Fruit fly (Drosophila melanogaster) whole organism, embryonic: ENCODE data around the gene CG3630.

Experiments used
- ATbp ChIP-seq: fragments of 200-800 bp; sonication (Bioruptor generic); optimal IDR thresholded peaks from 2 replicates; lab custom pipeline; 2017; ENCODE audit warnings: missing biosample characterization, mild to moderate bottlenecking, missing genetic modification characterization, missing genetic modification reagents
- Asciz ChIP-seq: fragments of 200-800 bp; sonication (Bioruptor generic); optimal IDR thresholded peaks from 2 replicates; lab custom pipeline; 2017; ENCODE audit warnings: missing biosample characterization, mild to moderate bottlenecking, missing genetic modification characterization, missing genetic modification reagents
- CG10366 ChIP-seq: fragments of 200-800 bp; sonication (Bioruptor generic); IDR thresholded peaks from 2 replicates; pipeline ENCODE4 v1.3.6; 2022; ENCODE audit warnings: missing biosample characterization, missing genetic modification characterization
- CG11456 ChIP-seq: fragments of 200-800 bp; sonication (Bioruptor generic); IDR thresholded peaks from 3 replicates; pipeline ENCODE4 v1.3.6; 2022; ENCODE audit warnings: missing biosample characterization, missing genetic modification characterization
- CG11696 ChIP-seq: fragments of 200-800 bp; sonication (Bioruptor generic); IDR thresholded peaks from 2 replicates; pipeline ENCODE4 v1.3.6; 2022; ENCODE audit warnings: missing biosample characterization, missing genetic modification characterization
- CG12659 ChIP-seq: fragments of 200-800 bp; sonication (Bioruptor generic); optimal IDR thresholded peaks from 3 replicates; lab custom pipeline; 2017; ENCODE audit warnings: mild to moderate bottlenecking, missing biosample characterization, missing genetic modification reagents, missing genetic modification characterization
- CG13123 ChIP-seq: fragments of 200-800 bp; sonication (Bioruptor generic); optimal IDR thresholded peaks from 2 replicates; lab custom pipeline; 2016; ENCODE audit warnings: missing biosample characterization, missing genetic modification characterization
- CG15011 ChIP-seq: fragments of 200-800 bp; sonication (Bioruptor generic); optimal IDR thresholded peaks from 3 replicates; lab custom pipeline; 2018; ENCODE audit warnings: missing biosample characterization, mild to moderate bottlenecking, missing genetic modification characterization
- CG15514 ChIP-seq: fragments of 200-800 bp; sonication (Bioruptor generic); optimal IDR thresholded peaks from 3 replicates; lab custom pipeline; 2017; ENCODE audit warnings: missing biosample characterization, missing genetic modification characterization, mild to moderate bottlenecking, moderate library complexity, missing genetic modification reagents
- CG15601 ChIP-seq: fragments of 200-800 bp; sonication (Bioruptor generic); optimal IDR thresholded peaks from 3 replicates; lab custom pipeline; 2019; ENCODE audit warnings: missing biosample characterization, mild to moderate bottlenecking, missing genetic modification characterization, moderate library complexity
- CG2875 ChIP-seq: fragments of 200-800 bp; sonication (Bioruptor generic); optimal IDR thresholded peaks from 2 replicates; lab custom pipeline; 2017; ENCODE audit warnings: missing biosample characterization, mild to moderate bottlenecking, missing genetic modification characterization, missing genetic modification reagents
- CG33213 ChIP-seq: fragments of 200-800 bp; sonication (Bioruptor generic); optimal IDR thresholded peaks from 3 replicates; lab custom pipeline; 2016; ENCODE audit warnings: missing biosample characterization, missing genetic modification characterization
- CG34422 ChIP-seq: fragments of 200-800 bp; sonication (Bioruptor generic); IDR thresholded peaks from 3 replicates; pipeline ENCODE4 v1.3.6; 2022; ENCODE audit warnings: missing biosample characterization, missing genetic modification characterization
- CG4282 ChIP-seq: fragments of 200-800 bp; sonication (Bioruptor generic); optimal IDR thresholded peaks from 2 replicates; lab custom pipeline; 2016; ENCODE audit warnings: missing biosample characterization, missing genetic modification characterization
- CG4328 ChIP-seq: fragments of 200-800 bp; sonication (Bioruptor generic); optimal IDR thresholded peaks from 3 replicates; lab custom pipeline; 2017; ENCODE audit warnings: missing biosample characterization, missing genetic modification reagents, missing genetic modification characterization
- CG43689 ChIP-seq: fragments of 200-800 bp; sonication (Bioruptor generic); IDR thresholded peaks from 2 replicates; pipeline ENCODE4 v1.3.6; 2022; ENCODE audit warnings: missing biosample characterization, missing genetic modification characterization
- CG4730 ChIP-seq: fragments of 200-800 bp; sonication (Bioruptor generic); IDR thresholded peaks from 2 replicates; pipeline ENCODE4 v1.3.6; 2022; ENCODE audit warnings: missing biosample characterization, missing genetic modification characterization
- CG4854 ChIP-seq: fragments of 200-800 bp; sonication (Bioruptor generic); optimal IDR thresholded peaks from 2 replicates; lab custom pipeline; 2016; ENCODE audit warnings: missing biosample characterization, missing genetic modification characterization, inconsistent platforms
- CG5245 ChIP-seq: fragments of 200-800 bp; sonication (Bioruptor generic); optimal IDR thresholded peaks from 3 replicates; lab custom pipeline; 2016; ENCODE audit warnings: missing biosample characterization, missing genetic modification characterization
- CG6813 ChIP-seq: fragments of 200-800 bp; sonication (Bioruptor generic); optimal IDR thresholded peaks from 2 replicates; lab custom pipeline; 2017; ENCODE audit warnings: missing biosample characterization, missing genetic modification characterization, mild to moderate bottlenecking, moderate library complexity, missing genetic modification reagents
- CkIIα-i1 ChIP-seq: fragments of 200-800 bp; sonication (Bioruptor generic); IDR thresholded peaks from 2 replicates; pipeline ENCODE4 v1.3.6; 2022; ENCODE audit warnings: missing biosample characterization, missing genetic modification characterization
- Dad ChIP-seq: fragments of 200-800 bp; sonication (Bioruptor generic); optimal IDR thresholded peaks from 3 replicates; lab custom pipeline; 2016; ENCODE audit warnings: missing biosample characterization, missing genetic modification characterization
- Dp ChIP-seq: fragments of 200-800 bp; sonication (Bioruptor generic); optimal IDR thresholded peaks from 2 replicates; lab custom pipeline; 2018; ENCODE audit warnings: missing biosample characterization, mild to moderate bottlenecking, missing genetic modification characterization, moderate library complexity
- Ets97D ChIP-seq: fragments of 200-800 bp; sonication (Bioruptor generic); optimal IDR thresholded peaks from 3 replicates; lab custom pipeline; 2016; ENCODE audit warnings: missing biosample characterization, missing genetic modification characterization
- Fer2 ChIP-seq: fragments of 200-800 bp; sonication (Bioruptor generic); optimal IDR thresholded peaks from 2 replicates; lab custom pipeline; 2018; ENCODE audit warnings: missing biosample characterization, mild to moderate bottlenecking, missing genetic modification characterization, moderate library complexity
- Myb ChIP-seq: fragments of 200-800 bp; sonication (Bioruptor generic); optimal IDR thresholded peaks from 2 replicates; lab custom pipeline; 2016; ENCODE audit warnings: missing biosample characterization, missing genetic modification characterization
- NC2α ChIP-seq: fragments of 200-800 bp; sonication (Bioruptor generic); optimal IDR thresholded peaks from 2 replicates; lab custom pipeline; 2016; ENCODE audit warnings: missing biosample characterization, missing genetic modification characterization
- PHDP ChIP-seq: fragments of 200-800 bp; sonication (Bioruptor generic); optimal IDR thresholded peaks from 3 replicates; lab custom pipeline; 2018; ENCODE audit warnings: missing biosample characterization, mild to moderate bottlenecking, missing genetic modification characterization, moderate library complexity
- Pdp1 ChIP-seq, 2 experiments: fragments of 200-800 bp; sonication (Bioruptor generic); optimal IDR thresholded peaks; 3 replicates each; lab custom pipeline; 2016; ENCODE audit warnings: missing biosample characterization in 2 of 2, missing genetic modification characterization in 2 of 2, mild to moderate bottlenecking in 1 of 2, moderate library complexity in 1 of 2
- Ssrp ChIP-seq: fragments of 200-800 bp; sonication (Bioruptor generic); optimal IDR thresholded peaks from 2 replicates; lab custom pipeline; 2018; ENCODE audit warnings: missing biosample characterization, mild to moderate bottlenecking, missing genetic modification characterization, moderate library complexity
- YL-1 ChIP-seq: fragments of 200-800 bp; sonication (Bioruptor generic); optimal IDR thresholded peaks from 3 replicates; lab custom pipeline; 2017; ENCODE audit warnings: missing biosample characterization, mild to moderate bottlenecking, missing genetic modification characterization
- ase ChIP-seq: fragments of 200-800 bp; sonication (Bioruptor generic); IDR thresholded peaks from 3 replicates; pipeline ENCODE4 v1.3.6; 2022; ENCODE audit warnings: missing biosample characterization, missing genetic modification characterization
- cg ChIP-seq: fragments of 200-800 bp; sonication (Bioruptor generic); optimal IDR thresholded peaks from 3 replicates; lab custom pipeline; 2019; ENCODE audit warnings: missing biosample characterization, mild to moderate bottlenecking, missing genetic modification characterization, moderate library complexity
- ci ChIP-seq: fragments of 200-800 bp; sonication (Bioruptor generic); IDR thresholded peaks from 3 replicates; pipeline ENCODE4 v1.3.6; 2022; ENCODE audit warnings: missing biosample characterization, missing genetic modification characterization
- exex ChIP-seq: fragments of 200-800 bp; sonication (Bioruptor generic); optimal IDR thresholded peaks from 4 replicates; lab custom pipeline; 2018; ENCODE audit warnings: missing biosample characterization, mild to moderate bottlenecking, missing genetic modification characterization, moderate library complexity
- fu2 ChIP-seq: fragments of 200-800 bp; sonication (Bioruptor generic); optimal IDR thresholded peaks from 2 replicates; lab custom pipeline; 2016; ENCODE audit warnings: missing biosample characterization, missing genetic modification characterization
- hkb ChIP-seq, 2 experiments: fragments of 200-800 bp in 1 of 2; fragments of >200 bp in 1 of 2; sonication (Bioruptor generic) in 1 of 2; IDR thresholded peaks in 1 of 2; optimal IDR thresholded peaks in 1 of 2; 2 replicates each; pipeline versions ENCODE4 v1.3.6 to Lab custom; 2017 to 2022; ENCODE audit warnings: missing biosample characterization in 1 of 2, missing genetic modification characterization in 1 of 2
- jumu ChIP-seq: fragments of 200-800 bp; sonication (Bioruptor generic); optimal IDR thresholded peaks from 3 replicates; lab custom pipeline; 2016; ENCODE audit warnings: missing biosample characterization, missing genetic modification characterization
- kah ChIP-seq: fragments of 200-800 bp; sonication (Bioruptor generic); optimal IDR thresholded peaks from 2 replicates; lab custom pipeline; 2018; ENCODE audit warnings: missing biosample characterization, mild to moderate bottlenecking, missing genetic modification characterization
- oc ChIP-seq: fragments of 200-800 bp; sonication (Bioruptor generic); optimal IDR thresholded peaks from 2 replicates; lab custom pipeline; 2018; ENCODE audit warnings: missing biosample characterization, mild to moderate bottlenecking, missing genetic modification characterization, moderate library complexity
- pfk ChIP-seq: fragments of 200-800 bp; sonication (Bioruptor generic); optimal IDR thresholded peaks from 2 replicates; lab custom pipeline; 2018; ENCODE audit warnings: missing biosample characterization, mild to moderate bottlenecking, missing genetic modification characterization, moderate library complexity
- schlank ChIP-seq: fragments of 200-800 bp; sonication (Bioruptor generic); optimal IDR thresholded peaks from 2 replicates; lab custom pipeline; 2018; ENCODE audit warnings: missing biosample characterization, mild to moderate bottlenecking, missing genetic modification characterization
- slp2 ChIP-seq: fragments of 200-800 bp; sonication (Bioruptor generic); optimal IDR thresholded peaks from 2 replicates; lab custom pipeline; 2016; ENCODE audit warnings: missing biosample characterization, missing genetic modification characterization
- sna ChIP-seq: fragments of 200-800 bp; sonication (Bioruptor generic); IDR thresholded peaks from 2 replicates; pipeline ENCODE4 v1.3.6; 2022; ENCODE audit warnings: missing biosample characterization, missing genetic modification characterization; ENCODE audit not compliant: partially characterized antibody
- so ChIP-seq: fragments of 200-800 bp; sonication (Bioruptor generic); IDR thresholded peaks from 3 replicates; pipeline ENCODE4 v1.3.6; 2022; ENCODE audit warnings: missing biosample characterization, missing genetic modification characterization
- sob ChIP-seq: fragments of 200-800 bp; sonication (Bioruptor generic); IDR thresholded peaks from 2 replicates; pipeline ENCODE4 v1.3.6; 2022; ENCODE audit warnings: missing biosample characterization, missing genetic modification characterization
- unpg ChIP-seq: fragments of 200-800 bp; sonication (Bioruptor generic); optimal IDR thresholded peaks from 3 replicates; lab custom pipeline; 2018; ENCODE audit warnings: missing biosample characterization, mild to moderate bottlenecking, missing genetic modification characterization, moderate library complexity
- zfh2 ChIP-seq: fragments of 200-800 bp; sonication (Bioruptor generic); optimal IDR thresholded peaks from 2 replicates; lab custom pipeline; 2016; ENCODE audit warnings: missing biosample characterization, missing genetic modification characterization

The CG3630 gene

dm6 chrX:2123965-2124688 lies 37.9 kb upstream of the CG3630 start (continued):
- TF ChIP-seq CG2875 (peak; percentile 97), CG15514 (GFP tag; lab: Kevin White, UChicago) (peak; percentile 84), Dad (GFP tag; lab: Kevin White, UChicago) (peak; percentile 76), fu2 (GFP tag; lab: Kevin White, UChicago) (peak; percentile 81), ci (peak; percentile 88), CG4282 (GFP tag; lab: Kevin White, UChicago) (peak; percentile 94), sna (GFP tag; lab: Robert Waterston, UW) (no peak), CG11696 (GFP tag; lab: Robert Waterston, UW) (peak; percentile 74; the same call in 1 of the 2 replicates), CG43689 (peak; percentile 64; the same call in 1 of the 2 replicates), CG13123 (GFP tag; lab: Kevin White, UChicago) (peak; percentile 87), CG34422 (peak; percentile 89; the same call in 2 of the 3 replicates), CG4730 (GFP tag; lab: Robert Waterston, UW) (peak; percentile 83), hkb (optimal IDR thresholded peaks at IDR 0.05; lab: Kevin White, UChicago) (no peak), hkb (GFP tag; IDR thresholded peaks at IDR 0.05; lab: Robert Waterston, UW) (peak; percentile 93), ase (GFP tag; lab: Robert Waterston, UW) (peak; percentile 91), CG6813 (GFP tag; lab: Kevin White, UChicago) (peak; percentile 98), CG12659 (peak; percentile 98), unpg (peak; percentile 95), PHDP (tag; lab: Kevin White, UChicago) (peak; percentile 96), CG4328 (GFP tag; lab: Kevin White, UChicago) (peak; percentile 98), slp2 (GFP tag; lab: Kevin White, UChicago) (peak; percentile 89), Ets97D (peak; percentile 27), kah (GFP tag; lab: Kevin White, UChicago) (peak; percentile 94), oc (tag; lab: Kevin White, UChicago) (peak; percentile 93), Asciz (GFP tag; lab: Kevin White, UChicago) (peak; percentile 98), sob (GFP tag; lab: Robert Waterston, UW) (peak; percentile 89), CG15601 (peak; percentile 97), NC2α (peak; percentile 62), YL-1 (GFP tag; lab: Kevin White, UChicago) (peak; percentile 94), CG15011 (GFP tag; lab: Kevin White, UChicago) (peak; percentile 77), Ssrp (tag; lab: Kevin White, UChicago) (peak; percentile 98), cg (GFP tag; lab: Kevin White, UChicago) (peak; percentile 77), Dp (peak; percentile 4), ATbp (peak; percentile 95), CG10366 (peak; percentile 88), Pdp1 (GFP tag; optimal IDR thresholded peaks at IDR 0.05; lab: Kevin White, UChicago) (peak; percentile 67 to 88), Myb (GFP tag; lab: Kevin White, UChicago) (peak; percentile 48), CG33213 (peak; percentile 59), CkIIα-i1 (no peak), CG4854 (peak; percentile 76), exex (tag; lab: Kevin White, UChicago) (peak; percentile 87), CG11456 (GFP tag; lab: Robert Waterston, UW) (peak; percentile 93), schlank (peak; percentile 89), pfk (GFP tag; lab: Kevin White, UChicago) (peak; percentile 94), jumu (GFP tag; lab: Kevin White, UChicago) (peak; percentile 83), zfh2 (GFP tag; lab: Kevin White, UChicago) (peak; percentile 86), so (GFP tag; lab: Robert Waterston, UW) (peak; percentile 91; the same call in 2 of the 3 replicates), Fer2 (tag; lab: Kevin White, UChicago) (peak; percentile 92), CG5245 (GFP tag; lab: Kevin White, UChicago) (peak; percentile 81)
